Fruit fly (Drosophila melanogaster) whole organism, embryonic: ENCODE measurements around the gene Sam-S.

Experiments used
- CG10321 ChIP-seq: fragments of 200-800 bp; sonication (Bioruptor generic); IDR thresholded peaks from 2 replicates; pipeline ENCODE4 v1.3.6; 2022; ENCODE audit warnings: missing biosample characterization, missing genetic modification characterization
- CG10431 ChIP-seq: fragments of 200-800 bp; sonication (Bioruptor generic); optimal IDR thresholded peaks from 3 replicates; lab custom pipeline; 2018; ENCODE audit warnings: missing biosample characterization, mild to moderate bottlenecking, missing genetic modification characterization
- CG10654 ChIP-seq: fragments of 200-800 bp; sonication (Bioruptor generic); optimal IDR thresholded peaks from 2 replicates; lab custom pipeline; 2016; ENCODE audit warnings: missing biosample characterization, missing genetic modification characterization
- CG11085 ChIP-seq: fragments of 200-800 bp; sonication (Bioruptor generic); IDR thresholded peaks from 2 replicates; pipeline ENCODE4 v1.3.6; 2022; ENCODE audit warnings: missing biosample characterization, missing genetic modification characterization
- CG12219 ChIP-seq: fragments of 200-800 bp; sonication (Bioruptor generic); optimal IDR thresholded peaks from 3 replicates; lab custom pipeline; 2018; ENCODE audit warnings: missing biosample characterization, mild to moderate bottlenecking, missing genetic modification characterization
- CG14441 ChIP-seq: fragments of 200-800 bp; sonication (Bioruptor generic); IDR thresholded peaks from 2 replicates; pipeline ENCODE4 v1.3.6; 2022; ENCODE audit warnings: missing biosample characterization, missing genetic modification characterization
- CG14965 ChIP-seq: fragments of 200-800 bp; sonication (Bioruptor generic); optimal IDR thresholded peaks from 2 replicates; lab custom pipeline; 2016; ENCODE audit warnings: missing biosample characterization, missing genetic modification characterization, borderline replicate concordance
- CG15011 ChIP-seq: fragments of 200-800 bp; sonication (Bioruptor generic); optimal IDR thresholded peaks from 3 replicates; lab custom pipeline; 2018; ENCODE audit warnings: missing biosample characterization, mild to moderate bottlenecking, missing genetic modification characterization
- CG15269 ChIP-seq: fragments of 200-800 bp; sonication (Bioruptor generic); optimal IDR thresholded peaks from 2 replicates; lab custom pipeline; 2018; ENCODE audit warnings: missing biosample characterization, mild to moderate bottlenecking, missing genetic modification characterization, moderate library complexity
- CG1529 ChIP-seq: fragments of 200-800 bp; sonication (Bioruptor generic); optimal IDR thresholded peaks from 3 replicates; lab custom pipeline; 2018; ENCODE audit warnings: missing biosample characterization, missing genetic modification characterization
- CG16779 ChIP-seq: fragments of 200-800 bp; sonication (Bioruptor generic); IDR thresholded peaks from 2 replicates; pipeline ENCODE4 v1.3.6; 2022; ENCODE audit warnings: missing biosample characterization, missing genetic modification characterization
- CG16813 ChIP-seq: fragments of 200-800 bp; sonication (Bioruptor generic); IDR thresholded peaks from 3 replicates; pipeline ENCODE4 v1.3.6; 2022; ENCODE audit warnings: missing biosample characterization, missing genetic modification characterization; ENCODE audit not compliant: partially characterized antibody
- CG17568 ChIP-seq: fragments of 200-800 bp; sonication (Bioruptor generic); optimal IDR thresholded peaks from 2 replicates; lab custom pipeline; 2018; ENCODE audit warnings: missing biosample characterization, mild to moderate bottlenecking, missing genetic modification characterization, moderate library complexity
- CG17829 ChIP-seq: fragments of 200-800 bp; optimal IDR thresholded peaks from 2 replicates; lab custom pipeline; 2019; ENCODE audit warnings: missing biosample characterization, mild to moderate bottlenecking, missing genetic modification characterization, moderate library complexity
- CG18262 ChIP-seq: fragments of 200-800 bp; optimal IDR thresholded peaks from 3 replicates; lab custom pipeline; 2019; ENCODE audit warnings: missing biosample characterization, mild to moderate bottlenecking, missing genetic modification characterization, moderate library complexity
- CG2199 ChIP-seq: fragments of 200-800 bp; sonication (Bioruptor generic); IDR thresholded peaks from 3 replicates; pipeline ENCODE4 v1.3.6; 2022; ENCODE audit warnings: missing biosample characterization, missing genetic modification characterization
- CG2875 ChIP-seq: fragments of 200-800 bp; sonication (Bioruptor generic); optimal IDR thresholded peaks from 2 replicates; lab custom pipeline; 2017; ENCODE audit warnings: missing biosample characterization, mild to moderate bottlenecking, missing genetic modification characterization, missing genetic modification reagents
- CG33213 ChIP-seq: fragments of 200-800 bp; sonication (Bioruptor generic); optimal IDR thresholded peaks from 3 replicates; lab custom pipeline; 2016; ENCODE audit warnings: missing biosample characterization, missing genetic modification characterization
- CG34376 ChIP-seq: fragments of 200-800 bp; sonication (Bioruptor generic); optimal IDR thresholded peaks from 2 replicates; lab custom pipeline; 2018; ENCODE audit warnings: missing biosample characterization, mild to moderate bottlenecking, missing genetic modification characterization
- CG6791 ChIP-seq: fragments of 200-800 bp; sonication (Bioruptor generic); IDR thresholded peaks from 3 replicates; pipeline ENCODE4 v1.3.6; 2022; ENCODE audit warnings: missing biosample characterization, missing genetic modification characterization; ENCODE audit not compliant: partially characterized antibody
- CG6813 ChIP-seq: fragments of 200-800 bp; sonication (Bioruptor generic); optimal IDR thresholded peaks from 2 replicates; lab custom pipeline; 2017; ENCODE audit warnings: missing biosample characterization, missing genetic modification characterization, mild to moderate bottlenecking, moderate library complexity, missing genetic modification reagents
- CG8924 ChIP-seq: fragments of 200-800 bp; optimal IDR thresholded peaks from 3 replicates; lab custom pipeline; 2019; ENCODE audit warnings: missing biosample characterization, mild to moderate bottlenecking, missing genetic modification characterization, moderate library complexity
- CTCF ChIP-seq: fragments of 200-800 bp; sonication (Bioruptor generic); optimal IDR thresholded peaks from 2 replicates; lab custom pipeline; 2017; ENCODE audit warnings: missing biosample characterization, mild to moderate bottlenecking, missing genetic modification characterization, moderate library complexity
- Chrac-16 ChIP-seq: fragments of 200-800 bp; sonication (Bioruptor generic); optimal IDR thresholded peaks from 3 replicates; lab custom pipeline; 2016; ENCODE audit warnings: missing biosample characterization, missing genetic modification characterization
- Dip3 ChIP-seq: fragments of 200-800 bp; sonication (Bioruptor generic); optimal IDR thresholded peaks from 3 replicates; lab custom pipeline; 2016; ENCODE audit warnings: missing biosample characterization, missing genetic modification characterization
- E2f1 ChIP-seq: fragments of 200-800 bp; sonication (Bioruptor generic); IDR thresholded peaks from 2 replicates; pipeline ENCODE4 v1.3.6; 2022; ENCODE audit warnings: missing biosample characterization, missing genetic modification characterization
- HLH3B ChIP-seq: fragments of 200-800 bp; sonication (Bioruptor generic); IDR thresholded peaks from 2 replicates; pipeline ENCODE4 v1.3.6; 2022; ENCODE audit warnings: missing biosample characterization, missing genetic modification characterization
- Lpt ChIP-seq: fragments of >200 bp; optimal IDR thresholded peaks from 2 replicates; lab custom pipeline; 2018; ENCODE audit warnings: missing biosample characterization, missing genetic modification characterization
- Med ChIP-seq: fragments of 200-800 bp; sonication (Bioruptor generic); peaks from one replicate; lab custom pipeline; 2016; ENCODE audit warnings: missing biosample characterization, missing genetic modification characterization, mild to moderate bottlenecking, inconsistent platforms, moderate library complexity
- Nf-YC ChIP-seq: fragments of 200-800 bp; optimal IDR thresholded peaks from 3 replicates; lab custom pipeline; 2019; ENCODE audit warnings: missing biosample characterization, mild to moderate bottlenecking, missing genetic modification characterization, moderate library complexity
- Pdp1 ChIP-seq, 2 experiments: fragments of 200-800 bp; sonication (Bioruptor generic); optimal IDR thresholded peaks; 3 replicates each; lab custom pipeline; 2016; ENCODE audit warnings: missing biosample characterization in 2 of 2, missing genetic modification characterization in 2 of 2, mild to moderate bottlenecking in 1 of 2, moderate library complexity in 1 of 2
- Ptx1 ChIP-seq: fragments of 200-800 bp; sonication (Bioruptor generic); IDR thresholded peaks from 2 replicates; pipeline ENCODE4 v1.3.6; 2022; ENCODE audit warnings: missing biosample characterization, missing genetic modification characterization
- Six4 ChIP-seq: fragments of 200-800 bp; sonication (Bioruptor generic); optimal IDR thresholded peaks from 2 replicates; lab custom pipeline; 2016; ENCODE audit warnings: missing biosample characterization, missing genetic modification characterization
- Ssrp ChIP-seq: fragments of 200-800 bp; sonication (Bioruptor generic); optimal IDR thresholded peaks from 2 replicates; lab custom pipeline; 2018; ENCODE audit warnings: missing biosample characterization, mild to moderate bottlenecking, missing genetic modification characterization, moderate library complexity
- bsh ChIP-seq, 2 experiments: fragments of 200-800 bp; sonication (Bioruptor generic); optimal IDR thresholded peaks; 2 replicates each; lab custom pipeline; 2017 to 2018; ENCODE audit warnings: mild to moderate bottlenecking in 2 of 2, missing biosample characterization in 2 of 2, missing genetic modification characterization in 2 of 2, moderate library complexity in 1 of 2
- cas ChIP-seq: fragments of 200-800 bp; sonication (Bioruptor generic); IDR thresholded peaks from 2 replicates; pipeline ENCODE4 v1.3.6; 2022; ENCODE audit warnings: missing biosample characterization, missing genetic modification characterization
- crc ChIP-seq: fragments of 200-800 bp; sonication (Bioruptor generic); optimal IDR thresholded peaks from 2 replicates; lab custom pipeline; 2016; ENCODE audit warnings: missing biosample characterization, missing genetic modification characterization
- ems ChIP-seq: fragments of 200-800 bp; sonication (Bioruptor generic); optimal IDR thresholded peaks from 3 replicates; lab custom pipeline; 2016; ENCODE audit warnings: missing biosample characterization, missing genetic modification characterization
- ewg ChIP-seq: fragments of 200-800 bp; sonication (Bioruptor generic); optimal IDR thresholded peaks from 3 replicates; lab custom pipeline; 2017; ENCODE audit warnings: mild to moderate bottlenecking, missing biosample characterization, missing genetic modification reagents, missing genetic modification characterization
- exex ChIP-seq: fragments of 200-800 bp; sonication (Bioruptor generic); optimal IDR thresholded peaks from 4 replicates; lab custom pipeline; 2018; ENCODE audit warnings: missing biosample characterization, mild to moderate bottlenecking, missing genetic modification characterization, moderate library complexity
- gfzf ChIP-seq: fragments of 200-800 bp; sonication (Bioruptor generic); optimal IDR thresholded peaks from 2 replicates; lab custom pipeline; 2016; ENCODE audit warnings: missing biosample characterization, mild to moderate bottlenecking, missing genetic modification characterization, moderate library complexity
- gsb ChIP-seq: fragments of 200-800 bp; sonication (Bioruptor generic); IDR thresholded peaks from 2 replicates; pipeline ENCODE4 v1.3.6; 2022; ENCODE audit warnings: missing biosample characterization, missing genetic modification characterization
- nom ChIP-seq: fragments of 200-800 bp; sonication (Bioruptor generic); optimal IDR thresholded peaks from 2 replicates; lab custom pipeline; 2017; ENCODE audit warnings: missing biosample characterization, missing genetic modification characterization, mild to moderate bottlenecking, moderate library complexity, missing genetic modification reagents
- odd ChIP-seq: fragments of 200-800 bp; sonication (Bioruptor generic); optimal IDR thresholded peaks from 2 replicates; lab custom pipeline; 2017; ENCODE audit warnings: missing biosample characterization, mild to moderate bottlenecking, missing genetic modification characterization
- run ChIP-seq: fragments of 200-800 bp; sonication (Bioruptor generic); optimal IDR thresholded peaks from 3 replicates; lab custom pipeline; 2018; ENCODE audit warnings: missing biosample characterization, mild to moderate bottlenecking, missing genetic modification characterization
- sug ChIP-seq: fragments of 200-800 bp; optimal IDR thresholded peaks from 2 replicates; lab custom pipeline; 2019; ENCODE audit warnings: missing biosample characterization, mild to moderate bottlenecking, missing genetic modification characterization, moderate library complexity
- tin ChIP-seq: fragments of 200-800 bp; sonication (Bioruptor generic); optimal IDR thresholded peaks from 3 replicates; lab custom pipeline; 2016; ENCODE audit warnings: missing biosample characterization, missing genetic modification characterization

Sam-S gene

dm6 chr2L:102161-102761 lies 4.4 kb upstream of the Sam-S start, which contains the start of gene Creld (continued):
- no peak for TF ChIP-seq Chrac-16 (GFP tag; lab: Kevin White, UChicago)
- no peak for TF ChIP-seq CG14441
- TF ChIP-seq CG10321: no peak
- no peak for TF ChIP-seq exex
- TF ChIP-seq ems: peak; percentile 0
- TF ChIP-seq Pdp1 (GFP tag; optimal IDR thresholded peaks at IDR 0.05; lab: Kevin White, UChicago): peak in 1 of 2 experiments; percentile 34
- TF ChIP-seq, all 482 proteins: peak for 92

- TF ChIP-seq odd (GFP tag; lab: Kevin White, UChicago) (no peak), CG15269 (tag; lab: Kevin White, UChicago) (no peak), CG34376 (GFP tag; lab: Kevin White, UChicago) (peak; percentile 42), ewg (GFP tag; lab: Kevin White, UChicago) (no peak), Med (peak; percentile 38), bsh (GFP tag; optimal IDR thresholded peaks at IDR 0.05; lab: Kevin White, UChicago) (no peak), CG11085 (GFP tag; lab: Robert Waterston, UW) (no peak), Pdp1 (GFP tag; optimal IDR thresholded peaks at IDR 0.05; lab: Kevin White, UChicago) (peak in 1 of 2 experiments; percentile 48), tin (GFP tag; lab: Kevin White, UChicago) (no peak), HLH3B (GFP tag; lab: Robert Waterston, UW) (no peak), CG6791 (GFP tag; lab: Robert Waterston, UW) (0 out of 3 replicates have a peak, but pooled peaks have one; percentile 9), Dip3 (GFP tag; lab: Kevin White, UChicago) (no peak), crc (GFP tag; lab: Kevin White, UChicago) (no peak), CG10321 (no peak), CG12219 (no peak), E2f1 (GFP tag; lab: Robert Waterston, UW) (no peak), CG17829 (no peak), CG15011 (GFP tag; lab: Kevin White, UChicago) (no peak), CG14965 (GFP tag; lab: Kevin White, UChicago) (no peak), CG10654 (GFP tag; lab: Kevin White, UChicago) (no peak), nom (GFP tag; lab: Kevin White, UChicago) (no peak), CG6813 (no peak), sug (peak; percentile 81), Ssrp (no peak), CG17568 (GFP tag; lab: Kevin White, UChicago) (no peak), run (tag; lab: Kevin White, UChicago) (no peak), CG16779 (GFP tag; lab: Robert Waterston, UW) (no peak), gfzf (peak; percentile 25), Lpt (GFP tag; lab: Kevin White, UChicago) (no peak), CG18262 (tag; lab: Kevin White, UChicago) (no peak), Six4 (no peak)
These were observed 329 bp downstream of the Sam-S start for dm6 chr2L:107032-107431.

DNA sequence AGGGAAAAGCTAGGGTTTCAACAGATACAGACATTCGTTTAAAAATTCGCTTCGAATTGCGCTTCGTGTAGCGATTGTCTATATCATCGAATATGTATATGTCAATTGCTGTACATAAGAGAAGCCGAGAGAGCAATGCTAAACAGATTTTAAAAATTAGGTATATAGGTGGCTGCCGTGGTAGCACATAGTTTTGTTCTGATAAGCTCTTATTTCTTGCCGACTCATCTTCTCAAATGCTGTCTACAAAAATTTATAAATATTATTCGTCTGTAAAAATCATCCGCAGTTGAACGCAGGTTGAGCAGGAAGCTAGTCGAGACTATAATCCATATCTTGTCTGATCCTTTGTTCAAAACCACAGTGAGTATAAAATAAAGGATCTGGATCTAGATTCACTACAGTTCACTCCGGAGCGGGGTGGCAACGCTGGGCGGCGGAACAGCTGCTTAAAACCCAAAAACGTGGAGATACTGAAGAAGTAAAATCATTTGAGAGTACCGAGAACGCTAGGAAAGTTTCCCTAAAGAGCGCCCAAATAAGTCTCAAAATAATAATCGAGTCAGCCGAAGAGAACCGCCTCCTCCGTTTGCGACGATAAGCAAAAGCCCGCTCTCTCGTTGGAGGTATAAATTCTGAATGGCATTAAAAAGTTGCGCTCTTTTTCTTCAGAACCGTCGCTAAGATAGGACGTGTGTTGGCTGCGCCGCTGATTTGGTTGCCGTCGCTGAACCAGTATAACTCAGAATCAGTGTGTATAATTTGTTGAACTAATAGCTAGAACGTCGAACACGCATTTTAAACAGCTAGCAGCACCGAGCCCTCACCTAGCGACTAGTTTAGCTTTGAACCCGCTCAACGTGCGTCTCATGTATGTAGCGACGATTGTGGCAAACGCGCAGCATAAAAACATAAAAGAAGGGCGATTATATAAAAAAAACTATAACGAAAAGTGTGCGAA lies 1.1 kb downstream of the Sam-S start:
- TF ChIP-seq CG2199: no peak
- TF ChIP-seq CG33213 (GFP tag; lab: Kevin White, UChicago): no peak
- peak; percentile 69 for TF ChIP-seq CG1529 (GFP tag; lab: Kevin White, UChicago)
- no peak for TF ChIP-seq gsb (GFP tag; lab: Robert Waterston, UW)
- TF ChIP-seq Nf-YC (tag; lab: Kevin White, UChicago): peak; percentile 40
- no peak for TF ChIP-seq CTCF (GFP tag; lab: Kevin White, UChicago)
- TF ChIP-seq cas (GFP tag; lab: Robert Waterston, UW): 0 out of 2 replicates have a peak, but pooled peaks have one; percentile 11
- no peak for TF ChIP-seq CG2875 (GFP tag; lab: Kevin White, UChicago)
- TF ChIP-seq CG16813: no peak
- peak; percentile 90 for TF ChIP-seq CG10431 (GFP tag; lab: Kevin White, UChicago)
- no peak for TF ChIP-seq Ptx1 (GFP tag; lab: Robert Waterston, UW)
- peak; percentile 43 for TF ChIP-seq CG8924 (tag; lab: Kevin White, UChicago)
